Fruit fly (Drosophila melanogaster) Kc167 (cell line): ENCODE results near the gene CG13639.

Experiments
- Myc ChIP-seq: fragments of >200 bp; optimal IDR thresholded peaks from 2 replicates; lab custom pipeline; 2017; ENCODE audit warnings: missing external identifiers
- psq ChIP-seq: fragments of >200 bp; optimal IDR thresholded peaks from 2 replicates; lab custom pipeline; 2017; ENCODE audit warnings: missing external identifiers

dm6 chr3R:24876843-24877457 lies 16.8 kb upstream of the CG13639 start, which contains the start of the genes CG11089 and CG31381:
- TF ChIP-seq Myc (lab: Kevin White, UChicago) (no peak), psq (lab: Kevin White, UChicago) (no peak)
